Worm (Caenorhabditis elegans) whole organism, L2 larva: ENCODE data around the gene fbxa-167.

Experiments
- alr-1 ChIP-seq: fragments of 150-350 bp; optimal IDR thresholded peaks from 2 replicates; lab custom pipeline; 2014; ENCODE audit warnings: missing biosample characterization, missing genetic modification characterization
- ama-1 ChIP-seq: fragments of 150-350 bp; optimal IDR thresholded peaks from 2 replicates; lab custom pipeline; 2018; ENCODE audit warnings: inconsistent platforms
- fos-1 ChIP-seq: fragments of 150-350 bp; optimal IDR thresholded peaks from 2 replicates; lab custom pipeline; 2014; ENCODE audit warnings: missing biosample characterization, missing genetic modification characterization
- lin-39 ChIP-seq: fragments of 150-350 bp; optimal IDR thresholded peaks from 2 replicates; lab custom pipeline; 2014; ENCODE audit warnings: missing biosample characterization, missing genetic modification reagents, missing genetic modification characterization
- nhr-129 ChIP-seq: fragments of 150-350 bp; optimal IDR thresholded peaks from 2 replicates; lab custom pipeline; 2014; ENCODE audit warnings: missing biosample characterization, missing genetic modification characterization
- nhr-237 ChIP-seq: fragments of 150-350 bp; optimal IDR thresholded peaks from 2 replicates; lab custom pipeline; 2014; ENCODE audit warnings: missing biosample characterization, missing genetic modification characterization
- snpc-4 ChIP-seq: fragments of 150-350 bp; optimal IDR thresholded peaks from 2 replicates; lab custom pipeline; 2014; ENCODE audit warnings: missing biosample characterization, missing genetic modification characterization
- unc-62 ChIP-seq: fragments of 150-350 bp; optimal IDR thresholded peaks from 2 replicates; lab custom pipeline; 2014; ENCODE audit warnings: missing biosample characterization, missing genetic modification reagents, missing genetic modification characterization

DNA sequence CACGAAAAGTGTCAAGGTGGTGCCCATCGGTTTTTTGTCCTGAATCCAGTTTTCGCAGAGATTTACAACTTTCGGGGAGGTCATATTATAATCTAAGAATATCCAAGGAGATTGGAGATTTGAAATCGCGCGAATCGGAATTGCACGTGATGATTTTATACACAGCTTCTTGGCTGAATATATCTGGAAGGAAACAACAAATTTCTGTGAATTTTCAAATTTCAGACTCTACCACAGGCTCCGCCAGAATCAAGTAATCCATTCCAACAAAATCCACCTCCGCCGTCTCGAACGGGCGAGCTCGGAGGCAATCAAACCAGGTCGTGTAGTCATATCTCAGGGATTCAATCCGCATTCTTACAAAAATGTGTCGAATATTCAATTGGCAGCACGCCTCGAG lies 46.0 kb upstream of the fbxa-167 start:
- no peak for TF ChIP-seq fos-1 (tag; lab: Kevin White, UChicago)
- no peak for TF ChIP-seq lin-39 (tag; lab: Kevin White, UChicago)
- TF ChIP-seq snpc-4, result no peak
- no peak for TF ChIP-seq nhr-129
- TF ChIP-seq ama-1, result no peak
- TF ChIP-seq alr-1 (tag; lab: Kevin White, UChicago), result no peak
- TF ChIP-seq nhr-237 (tag; lab: Kevin White, UChicago), result no peak
- no peak for TF ChIP-seq unc-62 (GFP tag; lab: Kevin White, UChicago)
